Fruit fly (Drosophila melanogaster) whole organism, adult: ENCODE measurements around the gene Phs.

ENCODE experiments used
- CG11617 ChIP-seq: fragments of 200-800 bp; sonication (Bioruptor generic); optimal IDR thresholded peaks from 2 replicates; lab custom pipeline; 2017; ENCODE audit warnings: mild to moderate bottlenecking, missing biosample characterization, missing genetic modification reagents, missing genetic modification characterization
- CG14711 ChIP-seq: fragments of 200-800 bp; sonication (Bioruptor generic); optimal IDR thresholded peaks from 2 replicates; lab custom pipeline; 2018; ENCODE audit warnings: missing biosample characterization, mild to moderate bottlenecking, missing genetic modification characterization, moderate library complexity
- CG1620 ChIP-seq: fragments of 200-800 bp; sonication (Bioruptor generic); optimal IDR thresholded peaks from 2 replicates; lab custom pipeline; 2016; ENCODE audit warnings: missing biosample characterization, missing genetic modification characterization
- CG7045 ChIP-seq: fragments of 200-800 bp; sonication (Bioruptor generic); optimal IDR thresholded peaks from 2 replicates; lab custom pipeline; 2017; ENCODE audit warnings: missing biosample characterization, mild to moderate bottlenecking, missing genetic modification characterization
- Crg-1 ChIP-seq: fragments of 200-800 bp; sonication (Bioruptor generic); optimal IDR thresholded peaks from 2 replicates; lab custom pipeline; 2016; ENCODE audit warnings: missing biosample characterization, missing genetic modification characterization
- Hr96 ChIP-seq: fragments of 200-800 bp; sonication (Bioruptor generic); optimal IDR thresholded peaks from 2 replicates; lab custom pipeline; 2016; ENCODE audit warnings: missing biosample characterization, missing genetic modification characterization
- cnc ChIP-seq, 2 experiments: fragments of >200 bp; optimal IDR thresholded peaks; 2 replicates each; lab custom pipeline; 2017
- kay ChIP-seq: fragments of 200-800 bp; sonication (Bioruptor generic); peaks from one replicate; lab custom pipeline; 2016; ENCODE audit warnings: missing biosample characterization, missing genetic modification characterization, borderline replicate concordance
- ovo ChIP-seq: fragments of 200-800 bp; sonication (Bioruptor generic); optimal IDR thresholded peaks from 2 replicates; lab custom pipeline; 2016; ENCODE audit warnings: missing biosample characterization, missing genetic modification characterization
- pad ChIP-seq: fragments of 200-800 bp; sonication (Bioruptor generic); optimal IDR thresholded peaks from 3 replicates; lab custom pipeline; 2017; ENCODE audit warnings: missing biosample characterization, missing genetic modification characterization, mild to moderate bottlenecking, moderate library complexity, missing genetic modification reagents
- toe ChIP-seq: fragments of 200-800 bp; sonication (Bioruptor generic); optimal IDR thresholded peaks from 2 replicates; lab custom pipeline; 2016; ENCODE audit warnings: missing biosample characterization, missing genetic modification characterization

DNA sequence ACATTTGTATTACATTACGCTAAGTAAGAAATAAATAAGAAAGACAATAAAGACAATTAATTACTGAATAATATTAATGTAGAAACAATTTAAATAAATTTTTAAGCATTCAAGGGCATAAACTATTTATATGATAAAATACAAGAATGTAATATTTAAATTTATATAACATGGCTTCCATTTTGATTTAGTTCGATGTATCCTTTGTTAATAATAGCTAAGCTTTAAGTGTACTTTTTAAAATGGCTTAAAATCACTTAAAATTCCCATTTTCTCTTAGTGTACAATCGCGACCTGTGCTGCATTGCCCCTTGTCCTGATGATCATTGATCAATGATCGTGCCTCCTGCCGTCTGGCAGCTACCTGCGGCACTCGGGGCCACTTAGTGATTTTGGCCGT, 50.8 kb downstream of the Phs start:
- TF ChIP-seq CG11617 (GFP tag; lab: Kevin White, UChicago) (no peak), kay (GFP tag; lab: Kevin White, UChicago) (no peak), Crg-1 (no peak), cnc (optimal IDR thresholded peaks at IDR 0.05; lab: Kevin White, UChicago) (no peak), CG14711 (no peak), Hr96 (GFP tag; lab: Kevin White, UChicago) (no peak), ovo (no peak), CG7045 (GFP tag; lab: Kevin White, UChicago) (no peak), CG1620 (GFP tag; lab: Kevin White, UChicago) (no peak), toe (no peak), pad (GFP tag; lab: Kevin White, UChicago) (no peak)
